Worm (Caenorhabditis elegans) whole organism, midembryonic: ENCODE data around the gene T21E8.5.

ENCODE experiments used
- T22C8.4 ChIP-seq: fragments of 200-800 bp; sonication (Bioruptor generic); IDR thresholded peaks from 2 replicates; pipeline ENCODE4 v1.3.6; 2022; ENCODE audit warnings: missing genetic modification characterization, missing compliant biosample characterization
- cog-1 ChIP-seq: sonication (generic microtip); optimal IDR thresholded peaks from 2 replicates; lab custom pipeline; 2016; ENCODE audit warnings: missing genetic modification characterization, missing compliant biosample characterization
- flt-1 ChIP-seq: fragments of 200-800 bp; sonication (Bioruptor generic); IDR thresholded peaks from 2 replicates; pipeline ENCODE4 v1.3.6; 2022; ENCODE audit warnings: missing genetic modification characterization, missing compliant biosample characterization
- klf-2 ChIP-seq: fragments of 200-800 bp; sonication (Bioruptor generic); conservative IDR thresholded peaks from 2 replicates; pipeline ENCODE4 v1.3.6; 2022; ENCODE audit warnings: missing genetic modification reagents, missing genetic modification characterization, missing compliant biosample characterization
- med-1 ChIP-seq: sonication (generic microtip); optimal IDR thresholded peaks from 2 replicates; lab custom pipeline; 2017; ENCODE audit warnings: missing genetic modification characterization, mild to moderate bottlenecking, missing compliant biosample characterization, antibody characterized with exemption, missing genetic modification reagents; ENCODE audit not compliant: insufficient read depth
- tab-1 ChIP-seq: fragments of 200-800 bp; sonication (Bioruptor generic); IDR thresholded peaks from 2 replicates; pipeline ENCODE4 v1.3.6; 2022; ENCODE audit warnings: missing genetic modification characterization, missing compliant biosample characterization

ce11 chrX:10877138-10877743, 8.7 kb upstream of the T21E8.5 start, which contains the start of gene pgp-6:
- no peak for TF ChIP-seq tab-1 (GFP tag; lab: Robert Waterston, UW)
- TF ChIP-seq cog-1 (tag; lab: Kevin White, UChicago), result no peak
- TF ChIP-seq med-1 (GFP tag; lab: Kevin White, UChicago), result no peak
- no peak for TF ChIP-seq flt-1
- TF ChIP-seq T22C8.4 (GFP tag; lab: Robert Waterston, UW), result no peak
- TF ChIP-seq klf-2 (GFP tag; lab: Robert Waterston, UW), result no peak
